Worm (Caenorhabditis elegans): Measurements from ENCODE around the gene F10A3.12.

The F10A3.12 gene

ce11 chrV:16153375-16153774, 10.4 kb upstream of the F10A3.12 start, which contains the start of gene str-254:
Gene str-254, minus strand, starts transcription at chrV:16153475.
- no peak for TF ChIP-seq attf-5 (GFP tag; optimal IDR thresholded peaks at IDR 0.05)

ce11 chrV:16155111-16155510, 8.7 kb upstream of the F10A3.12 start, which contains the start of gene str-97:
Gene str-97, minus strand, starts transcription at chrV:16155211.
- TF ChIP-seq Y95B8A.8 (GFP tag; IDR thresholded peaks at IDR 0.05), result no peak
- TF ChIP-seq F33H1.4 (GFP tag; IDR thresholded peaks at IDR 0.05), result no peak
- TF ChIP-seq sptf-2 (GFP tag; optimal IDR thresholded peaks at IDR 0.05), result no peak
- no peak for TF ChIP-seq F10E7.11 (tag; optimal IDR thresholded peaks at IDR 0.05)
- no peak for TF ChIP-seq snpc-1.3 (tag; optimal IDR thresholded peaks at IDR 0.05; ENCODE audit: insufficient read depth)
- TF ChIP-seq nfya-1 (tag; optimal IDR thresholded peaks at IDR 0.05; ENCODE audit: borderline replicate concordance, insufficient read depth), result no peak
- TF ChIP-seq B0261.1 (tag; optimal IDR thresholded peaks at IDR 0.05), result no peak
- no peak for TF ChIP-seq aptf-3 (GFP tag; IDR thresholded peaks at IDR 0.05)
- TF ChIP-seq ztf-26 (tag; optimal IDR thresholded peaks at IDR 0.05), result no peak
- TF ChIP-seq repo-1 (tag; optimal IDR thresholded peaks at IDR 0.05), result no peak
- no peak for TF ChIP-seq B0019.2 (GFP tag; conservative IDR thresholded peaks at IDR 0.05)
- no peak for TF ChIP-seq F57C9.4 (tag; optimal IDR thresholded peaks at IDR 0.05)
- TF ChIP-seq cebp-1 (GFP tag; IDR thresholded peaks at IDR 0.05), result no peak
- no peak for TF ChIP-seq cebp-1 (tag; optimal IDR thresholded peaks at IDR 0.05)

ce11 chrV:16158391-16158790, 5.4 kb upstream of the F10A3.12 start, which contains the start of gene str-99:
Gene str-99, minus strand, starts transcription at chrV:16158491.
- no peak for TF ChIP-seq snpc-3.4 (tag; optimal IDR thresholded peaks at IDR 0.05)

- no peak for TF ChIP-seq zfh-2 (GFP tag; conservative IDR thresholded peaks at IDR 0.05)
- TF ChIP-seq K11D2.4 (GFP tag; IDR thresholded peaks at IDR 0.05), result no peak
- TF ChIP-seq nhr-179 (tag; optimal IDR thresholded peaks at IDR 0.05), result no peak
- TF ChIP-seq mes-4 (tag; optimal IDR thresholded peaks at IDR 0.05), result no peak
- TF ChIP-seq ztf-25 (GFP tag; IDR thresholded peaks at IDR 0.05), result no peak
- TF ChIP-seq athp-1 (tag; optimal IDR thresholded peaks at IDR 0.05), result no peak
- no peak for TF ChIP-seq T07F8.4 (tag; optimal IDR thresholded peaks at IDR 0.05)
- no peak for TF ChIP-seq lin-26 (GFP tag; IDR thresholded peaks at IDR 0.05)
- TF ChIP-seq ama-1 (optimal IDR thresholded peaks at IDR 0.05), result no peak
- TF ChIP-seq ama-1 (GFP tag; optimal IDR thresholded peaks at IDR 0.05), result no peak
- TF ChIP-seq Y95B8A.8 (GFP tag; IDR thresholded peaks at IDR 0.05), result no peak
- TF ChIP-seq B0019.2 (GFP tag; conservative IDR thresholded peaks at IDR 0.05), result no peak
- TF ChIP-seq Y79H2A.3 (GFP tag; conservative IDR thresholded peaks at IDR 0.05), result no peak
- TF ChIP-seq madf-8 (GFP tag; conservative IDR thresholded peaks at IDR 0.05), result no peak
- TF ChIP-seq sea-2 (GFP tag; IDR thresholded peaks at IDR 0.05), result no peak
- no peak for TF ChIP-seq B0336.3 (GFP tag; IDR thresholded peaks at IDR 0.05)
- no peak for TF ChIP-seq ztf-18 (tag; optimal IDR thresholded peaks at IDR 0.05)
- TF ChIP-seq bed-2 (GFP tag; IDR thresholded peaks at IDR 0.05), result no peak
- TF ChIP-seq D2030.7 (GFP tag; IDR thresholded peaks at IDR 0.05), result no peak
- TF ChIP-seq hlh-12 (tag; optimal IDR thresholded peaks at IDR 0.05), result no peak
- no peak for TF ChIP-seq somi-1 (GFP tag; optimal IDR thresholded peaks at IDR 0.05)
Observed at ce11 chrV:16159594-16159993, 4.2 kb upstream of the F10A3.12 start, which contains the start of gene F10A3.17. Gene F10A3.17, minus strand, starts transcription at chrV:16159694.

All from whole organism, young adult.